Fruit fly (Drosophila melanogaster) whole organism, pupa: ENCODE measurements around the gene LManVI.

Experiments used
- CG10348 ChIP-seq: fragments of 200-800 bp; sonication (Bioruptor generic); IDR thresholded peaks from 2 replicates; pipeline ENCODE4 v1.3.6; 2022; ENCODE audit warnings: missing biosample characterization, missing genetic modification characterization
- CG12605 ChIP-seq: fragments of 200-800 bp; sonication (Bioruptor generic); IDR thresholded peaks from 2 replicates; pipeline ENCODE4 v1.3.6; 2022; ENCODE audit warnings: missing biosample characterization, missing genetic modification characterization
- CG13204 ChIP-seq: fragments of 200-800 bp; sonication (Bioruptor generic); optimal IDR thresholded peaks from 2 replicates; lab custom pipeline; 2018; ENCODE audit warnings: missing biosample characterization, mild to moderate bottlenecking, missing genetic modification characterization, moderate library complexity
- CG14655 ChIP-seq: fragments of 200-800 bp; sonication (Bioruptor generic); optimal IDR thresholded peaks from 3 replicates; lab custom pipeline; 2017; ENCODE audit warnings: mild to moderate bottlenecking, missing biosample characterization, missing genetic modification reagents, missing genetic modification characterization
- CG15710 ChIP-seq: fragments of 200-800 bp; sonication (Bioruptor generic); optimal IDR thresholded peaks from 2 replicates; lab custom pipeline; 2018; ENCODE audit warnings: missing biosample characterization, mild to moderate bottlenecking, missing genetic modification characterization, moderate library complexity
- CG17806 ChIP-seq: fragments of 200-800 bp; sonication (Bioruptor generic); optimal IDR thresholded peaks from 2 replicates; lab custom pipeline; 2018; ENCODE audit warnings: missing biosample characterization, mild to moderate bottlenecking, missing genetic modification characterization, moderate library complexity
- CG32121 ChIP-seq: fragments of 200-800 bp; sonication (Bioruptor generic); IDR thresholded peaks from 2 replicates; pipeline ENCODE4 v1.3.6; 2022; ENCODE audit warnings: missing biosample characterization, missing genetic modification characterization
- CG34367 ChIP-seq: fragments of 200-800 bp; sonication (Bioruptor generic); optimal IDR thresholded peaks from 2 replicates; lab custom pipeline; 2018; ENCODE audit warnings: missing biosample characterization, mild to moderate bottlenecking, missing genetic modification characterization
- CG4496 ChIP-seq: fragments of 200-800 bp; sonication (Bioruptor generic); IDR thresholded peaks from 3 replicates; pipeline ENCODE4 v1.3.6; 2022; ENCODE audit warnings: missing biosample characterization, missing genetic modification characterization
- CG8159 ChIP-seq: fragments of 200-800 bp; sonication (Bioruptor generic); optimal IDR thresholded peaks from 3 replicates; lab custom pipeline; 2018; ENCODE audit warnings: missing biosample characterization, mild to moderate bottlenecking, missing genetic modification characterization, moderate library complexity
- CG8301 ChIP-seq: fragments of 200-800 bp; sonication (Bioruptor generic); optimal IDR thresholded peaks from 2 replicates; lab custom pipeline; 2018; ENCODE audit warnings: missing biosample characterization, mild to moderate bottlenecking, missing genetic modification characterization
- CG9948 ChIP-seq: fragments of 200-800 bp; sonication (Bioruptor generic); optimal IDR thresholded peaks from 2 replicates; lab custom pipeline; 2018; ENCODE audit warnings: missing biosample characterization, mild to moderate bottlenecking, missing genetic modification characterization, moderate library complexity
- D1 ChIP-seq: fragments of 200-800 bp; sonication (Bioruptor generic); optimal IDR thresholded peaks from 2 replicates; lab custom pipeline; 2018; ENCODE audit warnings: missing biosample characterization, mild to moderate bottlenecking, missing genetic modification characterization, moderate library complexity
- EcR ChIP-seq: fragments of 200-800 bp; sonication (Bioruptor generic); optimal IDR thresholded peaks from 3 replicates; lab custom pipeline; 2019; ENCODE audit warnings: missing biosample characterization, missing genetic modification characterization, mild to moderate bottlenecking, moderate library complexity, missing genetic modification reagents
- Ets98B ChIP-seq: fragments of 200-800 bp; sonication (Bioruptor generic); IDR thresholded peaks from 2 replicates; pipeline ENCODE4 v1.3.6; 2022; ENCODE audit warnings: missing biosample characterization, missing genetic modification characterization
- Pif1A ChIP-seq: fragments of 200-800 bp; sonication (Bioruptor generic); optimal IDR thresholded peaks from 3 replicates; lab custom pipeline; 2016; ENCODE audit warnings: missing biosample characterization, missing genetic modification characterization
- Pif1B ChIP-seq: fragments of 200-800 bp; sonication (Bioruptor generic); optimal IDR thresholded peaks from 3 replicates; lab custom pipeline; 2016; ENCODE audit warnings: missing biosample characterization, missing genetic modification characterization
- Snoo ChIP-seq: fragments of 200-800 bp; sonication (Bioruptor generic); optimal IDR thresholded peaks from 3 replicates; lab custom pipeline; 2017; ENCODE audit warnings: missing biosample characterization, mild to moderate bottlenecking, missing genetic modification characterization, inconsistent platforms
- fd96Ca ChIP-seq: fragments of 200-800 bp; sonication (Bioruptor generic); IDR thresholded peaks from 3 replicates; pipeline ENCODE4 v1.3.6; 2022; ENCODE audit warnings: missing biosample characterization, missing genetic modification characterization
- gl ChIP-seq: fragments of 200-800 bp; sonication (Bioruptor generic); optimal IDR thresholded peaks from 2 replicates; lab custom pipeline; 2018; ENCODE audit warnings: missing biosample characterization, mild to moderate bottlenecking, missing genetic modification characterization
- rn ChIP-seq: fragments of 200-800 bp; sonication (Bioruptor generic); IDR thresholded peaks from 2 replicates; pipeline ENCODE4 v1.3.6; 2022; ENCODE audit warnings: missing biosample characterization, missing genetic modification characterization

The LManVI gene

DNA sequence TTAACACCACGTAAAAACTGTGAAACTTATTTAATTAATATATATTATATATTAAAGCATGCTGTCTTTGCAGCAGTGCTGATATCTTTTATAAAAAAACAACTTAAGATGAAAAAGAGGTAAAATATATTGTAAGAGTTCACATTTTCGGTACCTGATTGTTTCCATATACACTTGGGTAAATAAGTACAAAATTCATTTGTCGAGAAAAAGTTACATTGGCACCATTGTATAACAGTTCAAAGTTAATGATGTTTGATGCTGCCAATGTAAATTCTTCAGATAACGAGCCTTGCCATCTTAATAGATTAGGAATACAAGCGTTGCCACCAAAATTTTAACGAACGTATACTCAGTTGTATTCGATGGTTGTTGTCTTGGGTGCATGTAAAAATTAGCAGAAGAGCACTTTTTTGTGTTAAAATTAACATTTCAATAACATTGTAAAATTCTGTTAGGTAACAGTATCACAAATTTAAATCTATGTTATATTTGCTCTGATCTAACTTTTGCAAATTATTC, 40.2 kb downstream of the LManVI start:
- TF ChIP-seq CG14655 (GFP tag; lab: Kevin White, UChicago) = no peak
- no peak for TF ChIP-seq Pif1B (GFP tag; lab: Kevin White, UChicago)
- no peak for TF ChIP-seq fd96Ca (GFP tag; lab: Robert Waterston, UW)
- no peak for TF ChIP-seq D1
- TF ChIP-seq CG32121 = no peak

DNA sequence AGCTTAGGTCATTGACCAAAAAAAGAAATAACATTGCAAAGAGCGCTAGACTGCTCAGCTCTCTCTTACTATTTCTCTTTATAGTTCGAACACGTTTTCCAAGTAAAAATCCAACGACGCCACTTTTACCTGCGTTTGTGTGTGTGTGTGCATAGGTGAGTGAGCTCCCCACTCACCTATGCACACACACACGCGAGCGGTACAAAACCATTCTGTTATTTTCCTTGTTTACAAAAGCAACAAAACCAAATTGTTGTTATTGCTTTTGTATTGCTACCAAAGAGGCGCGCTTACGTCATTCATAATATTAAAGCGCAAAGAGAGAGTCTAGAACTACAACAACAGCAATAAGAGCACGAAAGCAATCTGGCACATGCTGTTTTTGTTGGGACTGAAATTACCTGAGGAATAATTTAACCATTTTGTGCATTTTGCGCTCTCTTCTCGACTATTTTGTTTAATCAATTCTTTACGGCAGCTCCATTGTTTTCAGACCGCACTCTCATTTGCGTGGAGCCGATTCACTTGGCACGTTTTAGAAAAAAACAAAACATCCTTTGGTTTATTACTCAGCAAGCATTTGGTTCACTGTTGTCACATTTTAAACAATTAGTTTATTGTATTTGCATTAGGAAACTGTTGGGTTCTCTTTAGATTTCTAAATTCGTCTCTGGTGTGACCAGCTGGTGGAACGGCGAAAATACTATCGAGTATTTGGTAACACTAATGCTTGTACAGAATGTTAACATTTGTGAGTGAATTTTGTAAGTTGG, 40.9 kb downstream of the LManVI start, which contains the start of gene raw:
raw (minus strand) TSS at position 677 of the 773 bp plus-strand sequence.
- TF ChIP-seq CG17806 (tag; lab: Kevin White, UChicago) (no peak), CG15710 (tag; lab: Kevin White, UChicago) (no peak), CG14655 (GFP tag; lab: Kevin White, UChicago) (no peak), Ets98B (GFP tag; lab: Robert Waterston, UW) (peak; percentile 34; the same call in 1 of the 2 replicates), CG9948 (no peak), CG12605 (GFP tag; lab: Robert Waterston, UW) (peak; percentile 22; the same call in 1 of the 2 replicates), CG8301 (tag; lab: Kevin White, UChicago) (no peak), Pif1B (GFP tag; lab: Kevin White, UChicago) (peak; percentile 7), Pif1A (GFP tag; lab: Kevin White, UChicago) (peak; percentile 35), fd96Ca (GFP tag; lab: Robert Waterston, UW) (no peak), Snoo (no peak), CG13204 (GFP tag; lab: Kevin White, UChicago) (peak; percentile 18), CG32121 (no peak), D1 (no peak), gl (peak; percentile 11), rn (GFP tag; lab: Robert Waterston, UW) (no peak), CG10348 (no peak), EcR (GFP tag; lab: Kevin White, UChicago) (peak; percentile 95), CG8159 (tag; lab: Kevin White, UChicago) (no peak), CG4496 (GFP tag; lab: Robert Waterston, UW) (0 out of 3 replicates have a peak, but pooled peaks have one; percentile 25)

DNA sequence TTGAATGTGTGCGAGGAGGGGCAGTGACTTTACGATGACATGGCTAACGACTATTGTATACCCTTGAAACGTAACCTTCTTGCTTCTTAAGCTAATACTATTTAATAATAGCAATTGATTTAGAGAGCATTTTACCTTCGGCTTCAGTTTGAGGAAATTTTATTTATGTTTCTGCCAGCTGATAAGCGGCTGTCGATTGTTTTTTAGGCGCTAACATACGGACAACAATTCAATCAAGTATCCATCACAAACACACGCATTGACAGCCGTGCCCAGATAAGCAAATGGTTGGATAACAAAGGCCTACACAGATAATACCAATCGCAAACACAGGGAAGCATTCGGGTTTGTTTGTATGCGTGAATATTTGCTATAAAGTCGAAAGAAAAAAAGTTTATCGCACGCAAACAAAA, 42.8 kb downstream of the LManVI start:
- TF ChIP-seq Pif1A (GFP tag; lab: Kevin White, UChicago) (no peak), CG15710 (tag; lab: Kevin White, UChicago) (no peak), CG32121 (peak; percentile 34; the same call in 1 of the 2 replicates), D1 (no peak), EcR (GFP tag; lab: Kevin White, UChicago) (peak; percentile 62), Ets98B (GFP tag; lab: Robert Waterston, UW) (peak; percentile 34; the same call in 1 of the 2 replicates), CG8301 (tag; lab: Kevin White, UChicago) (peak; percentile 6), CG34367 (tag; lab: Kevin White, UChicago) (no peak), CG13204 (GFP tag; lab: Kevin White, UChicago) (no peak), CG14655 (GFP tag; lab: Kevin White, UChicago) (no peak), CG10348 (no peak), Pif1B (GFP tag; lab: Kevin White, UChicago) (no peak), CG9948 (no peak), CG17806 (tag; lab: Kevin White, UChicago) (no peak), CG4496 (GFP tag; lab: Robert Waterston, UW) (peak; percentile 20; the same call in 2 of the 3 replicates), rn (GFP tag; lab: Robert Waterston, UW) (no peak), CG12605 (GFP tag; lab: Robert Waterston, UW) (no peak), fd96Ca (GFP tag; lab: Robert Waterston, UW) (no peak), gl (no peak), CG8159 (tag; lab: Kevin White, UChicago) (peak; percentile 5), Snoo (no peak)

DNA sequence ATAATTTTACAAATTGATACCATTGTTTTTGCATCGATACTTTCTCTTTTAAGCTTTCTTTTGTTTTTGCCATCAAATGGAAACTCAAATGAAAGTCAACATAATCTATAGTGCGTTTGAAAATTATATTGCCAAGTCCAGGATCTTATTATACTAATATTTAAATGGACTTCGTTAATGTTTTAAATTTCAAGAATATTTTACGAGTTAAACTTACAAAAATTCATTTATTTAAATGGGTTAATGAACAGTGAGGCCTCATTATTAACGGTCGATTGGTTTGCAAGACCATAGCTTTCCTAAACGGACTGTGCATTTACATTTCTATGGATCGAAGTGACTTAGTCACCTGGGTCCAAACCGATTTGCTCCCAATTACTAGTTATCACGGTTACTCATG, 44.7 kb downstream of the LManVI start:
- no peak for TF ChIP-seq CG12605 (GFP tag; lab: Robert Waterston, UW)
- no peak for TF ChIP-seq CG10348
- TF ChIP-seq Pif1A (GFP tag; lab: Kevin White, UChicago) = no peak
- TF ChIP-seq Snoo = no peak
- TF ChIP-seq CG15710 (tag; lab: Kevin White, UChicago) = no peak
- TF ChIP-seq CG13204 (GFP tag; lab: Kevin White, UChicago) = no peak
- no peak for TF ChIP-seq EcR (GFP tag; lab: Kevin White, UChicago)
- no peak for TF ChIP-seq CG9948

dm6 chr2L:8735572-8735996, 45.5 kb downstream of the LManVI start:
- peak; percentile 9 for TF ChIP-seq gl
- peak; percentile 70; the same call in 1 of the 2 replicates for TF ChIP-seq Ets98B (GFP tag; lab: Robert Waterston, UW)
- TF ChIP-seq CG13204 (GFP tag; lab: Kevin White, UChicago) = peak; percentile 14
- TF ChIP-seq Pif1A (GFP tag; lab: Kevin White, UChicago) = peak; percentile 34
- no peak for TF ChIP-seq D1
- peak; percentile 64; the same call in 1 of the 3 replicates for TF ChIP-seq CG4496 (GFP tag; lab: Robert Waterston, UW)
- TF ChIP-seq CG17806 (tag; lab: Kevin White, UChicago) = no peak
- TF ChIP-seq EcR (GFP tag; lab: Kevin White, UChicago) = peak; percentile 84
- TF ChIP-seq CG34367 (tag; lab: Kevin White, UChicago) = no peak
- TF ChIP-seq CG15710 (tag; lab: Kevin White, UChicago) = no peak
- no peak for TF ChIP-seq CG8301 (tag; lab: Kevin White, UChicago)
- TF ChIP-seq CG12605 (GFP tag; lab: Robert Waterston, UW) = peak; percentile 79
- peak; percentile 61; the same call in 1 of the 2 replicates for TF ChIP-seq CG32121
- no peak for TF ChIP-seq CG10348
- peak; percentile 4 for TF ChIP-seq CG8159 (tag; lab: Kevin White, UChicago)
- TF ChIP-seq rn (GFP tag; lab: Robert Waterston, UW) = no peak
- no peak for TF ChIP-seq CG14655 (GFP tag; lab: Kevin White, UChicago)
- no peak for TF ChIP-seq CG9948
- peak; percentile 45 for TF ChIP-seq Snoo
- no peak for TF ChIP-seq Pif1B (GFP tag; lab: Kevin White, UChicago)
- no peak; the same call in 2 of the 3 replicates for TF ChIP-seq fd96Ca (GFP tag; lab: Robert Waterston, UW)
- TF ChIP-seq, all 21 proteins: peak for 10
